Worm (Caenorhabditis elegans) whole organism, mixed stage, embryonic: ENCODE data around the gene Y60C6A.1.

Source experiments
- M03D4.4 ChIP-seq: sonication (generic microtip); optimal IDR thresholded peaks from 2 replicates; lab custom pipeline; 2017; ENCODE audit warnings: mild to moderate bottlenecking, missing genetic modification characterization, missing compliant biosample characterization
- bed-3 ChIP-seq: fragments of 200-800 bp; sonication (Bioruptor generic); optimal IDR thresholded peaks from 3 replicates; lab custom pipeline; 2018; ENCODE audit warnings: mild to moderate bottlenecking, missing genetic modification characterization, moderate library complexity, missing compliant biosample characterization
- ceh-39 ChIP-seq: fragments of 150-350 bp; optimal IDR thresholded peaks from 2 replicates; lab custom pipeline; 2014; ENCODE audit warnings: missing biosample characterization, missing genetic modification characterization
- ceh-43 ChIP-seq: fragments of 200-800 bp; sonication (Bioruptor generic); optimal IDR thresholded peaks from 2 replicates; lab custom pipeline; 2018; ENCODE audit warnings: mild to moderate bottlenecking, missing genetic modification characterization, moderate library complexity, missing compliant biosample characterization
- ceh-83 ChIP-seq: fragments of 200-800 bp; sonication (Bioruptor generic); optimal IDR thresholded peaks from 2 replicates; lab custom pipeline; 2018; ENCODE audit warnings: mild to moderate bottlenecking, missing genetic modification characterization, missing compliant biosample characterization
- ces-1 ChIP-seq: fragments of 150-350 bp; optimal IDR thresholded peaks from 2 replicates; lab custom pipeline; 2014; ENCODE audit warnings: missing biosample characterization, missing genetic modification reagents, missing genetic modification characterization
- cnd-1 ChIP-seq: fragments of 200-800 bp; sonication (Bioruptor generic); optimal IDR thresholded peaks from 2 replicates; lab custom pipeline; 2018; ENCODE audit warnings: mild to moderate bottlenecking, missing genetic modification characterization, missing compliant biosample characterization
- drap-1 ChIP-seq: fragments of 200-800 bp; sonication (Bioruptor generic); optimal IDR thresholded peaks from 3 replicates; lab custom pipeline; 2018; ENCODE audit warnings: mild to moderate bottlenecking, missing genetic modification characterization, missing compliant biosample characterization
- elt-1 ChIP-seq: sonication (generic microtip); optimal IDR thresholded peaks from 2 replicates; lab custom pipeline; 2017; ENCODE audit warnings: missing genetic modification characterization, mild to moderate bottlenecking, missing compliant biosample characterization, antibody characterized with exemption, moderate library complexity, borderline replicate concordance; ENCODE audit not compliant: insufficient read depth
- elt-3 ChIP-seq: fragments of 150-350 bp; optimal IDR thresholded peaks from 2 replicates; lab custom pipeline; 2014; ENCODE audit warnings: missing biosample characterization, missing genetic modification characterization
- flh-1 ChIP-seq: fragments of 200-800 bp; sonication (Bioruptor generic); optimal IDR thresholded peaks from 2 replicates; lab custom pipeline; 2018; ENCODE audit warnings: mild to moderate bottlenecking, missing genetic modification characterization, moderate library complexity, missing compliant biosample characterization
- lin-13 ChIP-seq: fragments of 150-350 bp; optimal IDR thresholded peaks from 2 replicates; lab custom pipeline; 2014; ENCODE audit warnings: missing biosample characterization, missing genetic modification characterization
- lin-32 ChIP-seq: fragments of 200-800 bp; sonication (Bioruptor generic); optimal IDR thresholded peaks from 2 replicates; lab custom pipeline; 2018; ENCODE audit warnings: mild to moderate bottlenecking, missing genetic modification characterization, missing compliant biosample characterization
- lsy-2 ChIP-seq: fragments of 150-350 bp; optimal IDR thresholded peaks from 2 replicates; lab custom pipeline; 2014; ENCODE audit warnings: missing biosample characterization, missing genetic modification characterization
- mep-1 ChIP-seq: fragments of 150-350 bp; optimal IDR thresholded peaks from 2 replicates; lab custom pipeline; 2017; ENCODE audit warnings: missing biosample characterization, missing genetic modification reagents, missing genetic modification characterization, inconsistent platforms
- mls-2 ChIP-seq: sonication (generic microtip); optimal IDR thresholded peaks from 2 replicates; lab custom pipeline; 2016; ENCODE audit warnings: mild to moderate bottlenecking, missing genetic modification characterization, moderate library complexity, missing compliant biosample characterization
- nhr-12 ChIP-seq: fragments of 150-350 bp; optimal IDR thresholded peaks from 2 replicates; lab custom pipeline; 2014; ENCODE audit warnings: missing biosample characterization, missing genetic modification characterization
- nhr-2 ChIP-seq: fragments of 150-350 bp; optimal IDR thresholded peaks from 2 replicates; lab custom pipeline; 2014; ENCODE audit warnings: missing biosample characterization, missing genetic modification characterization
- nhr-237 ChIP-seq: fragments of 150-350 bp; optimal IDR thresholded peaks from 2 replicates; lab custom pipeline; 2014; ENCODE audit warnings: missing biosample characterization, missing genetic modification characterization
- nhr-28 ChIP-seq: fragments of 150-350 bp; optimal IDR thresholded peaks from 2 replicates; lab custom pipeline; 2014; ENCODE audit warnings: missing biosample characterization, missing genetic modification characterization
- nhr-76 ChIP-seq: sonication (generic microtip); optimal IDR thresholded peaks from 2 replicates; lab custom pipeline; 2017; ENCODE audit warnings: missing biosample characterization, missing genetic modification characterization
- pha-4 ChIP-seq: fragments of 150-350 bp; optimal IDR thresholded peaks from 2 replicates; lab custom pipeline; 2018; ENCODE audit warnings: missing biosample characterization, missing genetic modification reagents, missing genetic modification characterization
- sem-2 ChIP-seq: fragments of 200-800 bp; sonication (Bioruptor generic); optimal IDR thresholded peaks from 2 replicates; lab custom pipeline; 2018; ENCODE audit warnings: mild to moderate bottlenecking, missing genetic modification characterization, missing compliant biosample characterization
- snpc-4 ChIP-seq: fragments of 150-350 bp; optimal IDR thresholded peaks from 2 replicates; lab custom pipeline; 2014; ENCODE audit warnings: missing biosample characterization, missing genetic modification characterization
- sptf-1 ChIP-seq: sonication (generic microtip); optimal IDR thresholded peaks from 2 replicates; lab custom pipeline; 2017; ENCODE audit warnings: mild to moderate bottlenecking, missing genetic modification characterization, moderate library complexity, missing compliant biosample characterization
- tbx-8 ChIP-seq: fragments of 200-800 bp; sonication (Bioruptor generic); optimal IDR thresholded peaks from 2 replicates; lab custom pipeline; 2018; ENCODE audit warnings: mild to moderate bottlenecking, missing genetic modification characterization, moderate library complexity, missing compliant biosample characterization
- unc-120 ChIP-seq: sonication (generic microtip); optimal IDR thresholded peaks from 2 replicates; lab custom pipeline; 2017; ENCODE audit warnings: missing genetic modification characterization, missing compliant biosample characterization; ENCODE audit not compliant: poor library complexity, severe bottlenecking
- unc-39 ChIP-seq: fragments of 150-350 bp; optimal IDR thresholded peaks from 2 replicates; lab custom pipeline; 2014; ENCODE audit warnings: missing biosample characterization, missing genetic modification characterization
- unc-62 ChIP-seq: fragments of 150-350 bp; optimal IDR thresholded peaks from 2 replicates; lab custom pipeline; 2014; ENCODE audit warnings: missing biosample characterization, missing genetic modification reagents, missing genetic modification characterization
- zip-8 ChIP-seq: fragments of 150-350 bp; optimal IDR thresholded peaks from 2 replicates; lab custom pipeline; 2014; ENCODE audit warnings: missing biosample characterization, missing genetic modification characterization
- ztf-11 ChIP-seq: fragments of 150-350 bp; optimal IDR thresholded peaks from 2 replicates; lab custom pipeline; 2014; ENCODE audit warnings: missing biosample characterization, missing genetic modification characterization

Gene Y60C6A.1

ce11 chrV:4794308-4794707, 10.9 kb downstream of the Y60C6A.1 start, which contains the start of gene R02F11.2:
Gene R02F11.2 (plus strand): TSS chrV:4794599.
- TF ChIP-seq unc-120 (tag; lab: Kevin White, UChicago) (no peak), sem-2 (GFP tag; lab: Kevin White, UChicago) (no peak), nhr-28 (tag; lab: Kevin White, UChicago) (no peak), drap-1 (no peak), unc-62 (GFP tag; lab: Kevin White, UChicago) (no peak), pha-4 (tag; lab: Kevin White, UChicago) (no peak)

- TF ChIP-seq lin-13 (tag; lab: Kevin White, UChicago) (no peak), zip-8 (tag; lab: Kevin White, UChicago) (no peak), unc-120 (tag; lab: Kevin White, UChicago) (no peak), lin-32 (GFP tag; lab: Kevin White, UChicago) (no peak), nhr-2 (tag; lab: Kevin White, UChicago) (no peak), sptf-1 (tag; lab: Kevin White, UChicago) (no peak), nhr-28 (tag; lab: Kevin White, UChicago) (no peak), elt-3 (tag; lab: Kevin White, UChicago) (no peak), ceh-83 (GFP tag; lab: Kevin White, UChicago) (no peak), bed-3 (GFP tag; lab: Kevin White, UChicago) (no peak)
Measured at ce11 chrV:4800794-4801193, 17.4 kb downstream of the Y60C6A.1 start, which contains the start of gene R02F11.1. Gene R02F11.1 (plus strand): TSS chrV:4801094.

- TF ChIP-seq unc-62 (GFP tag; lab: Kevin White, UChicago) = no peak
- no peak for TF ChIP-seq elt-1 (tag; lab: Kevin White, UChicago)
- no peak for TF ChIP-seq cnd-1 (tag; lab: Kevin White, UChicago)
- TF ChIP-seq mep-1 (tag; lab: Kevin White, UChicago) = no peak
- TF ChIP-seq lin-13 (tag; lab: Kevin White, UChicago) = no peak
- no peak for TF ChIP-seq lsy-2 (tag; lab: Kevin White, UChicago)
- no peak for TF ChIP-seq sem-2 (GFP tag; lab: Kevin White, UChicago)
- no peak for TF ChIP-seq tbx-8 (GFP tag; lab: Kevin White, UChicago)
- TF ChIP-seq lin-32 (GFP tag; lab: Kevin White, UChicago) = no peak
- no peak for TF ChIP-seq ztf-11 (tag; lab: Kevin White, UChicago)
- no peak for TF ChIP-seq drap-1
Measured at ce11 chrV:4801943-4802342, 18.5 kb downstream of the Y60C6A.1 start.

ce11 chrV:4805847-4806246, 22.4 kb downstream of the Y60C6A.1 start, which contains the start of gene R02F11.3:
Gene R02F11.3 (minus strand): TSS chrV:4805947.
- no peak for TF ChIP-seq elt-1 (tag; lab: Kevin White, UChicago)
- TF ChIP-seq nhr-12 (tag; lab: Kevin White, UChicago) = no peak
- no peak for TF ChIP-seq lin-32 (GFP tag; lab: Kevin White, UChicago)
- TF ChIP-seq nhr-2 (tag; lab: Kevin White, UChicago) = no peak
- no peak for TF ChIP-seq lin-13 (tag; lab: Kevin White, UChicago)
- TF ChIP-seq sptf-1 (tag; lab: Kevin White, UChicago) = no peak
- TF ChIP-seq unc-62 (GFP tag; lab: Kevin White, UChicago) = no peak
- TF ChIP-seq nhr-28 (tag; lab: Kevin White, UChicago) = no peak
- no peak for TF ChIP-seq zip-8 (tag; lab: Kevin White, UChicago)
- no peak for TF ChIP-seq unc-120 (tag; lab: Kevin White, UChicago)
- no peak for TF ChIP-seq ces-1 (GFP tag; lab: Kevin White, UChicago)
- no peak for TF ChIP-seq mep-1 (tag; lab: Kevin White, UChicago)
- TF ChIP-seq ceh-83 (GFP tag; lab: Kevin White, UChicago) = no peak
- TF ChIP-seq flh-1 (GFP tag; lab: Kevin White, UChicago) = no peak
- no peak for TF ChIP-seq pha-4 (tag; lab: Kevin White, UChicago)
- TF ChIP-seq unc-39 = no peak
- no peak for TF ChIP-seq sem-2 (GFP tag; lab: Kevin White, UChicago)
- no peak for TF ChIP-seq tbx-8 (GFP tag; lab: Kevin White, UChicago)
- TF ChIP-seq lsy-2 (tag; lab: Kevin White, UChicago) = no peak

- TF ChIP-seq unc-62 (GFP tag; lab: Kevin White, UChicago) (no peak), ceh-43 (GFP tag; lab: Kevin White, UChicago) (no peak), unc-39 (no peak), flh-1 (GFP tag; lab: Kevin White, UChicago) (no peak)
Measured at ce11 chrV:4806859-4807258, 23.4 kb downstream of the Y60C6A.1 start.

DNA sequence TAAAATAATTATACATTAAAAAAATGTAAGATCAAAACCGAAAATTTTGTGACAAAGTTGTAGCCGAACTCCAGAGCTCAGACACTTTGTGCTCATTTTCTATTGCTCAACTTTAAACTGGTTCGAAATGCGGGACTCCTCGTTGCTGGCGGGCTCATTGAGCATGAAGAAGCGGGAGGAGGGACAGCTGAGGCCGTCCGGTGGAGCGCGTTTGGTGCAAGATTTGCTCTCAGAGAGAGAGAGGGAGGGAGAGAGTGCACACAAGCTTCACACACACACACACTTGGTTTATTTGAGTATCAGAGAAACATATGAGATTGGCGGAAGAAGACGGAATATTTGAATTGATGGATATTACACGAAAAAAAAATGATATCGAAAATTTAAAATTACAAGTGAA, 27.2 kb downstream of the Y60C6A.1 start:
- TF ChIP-seq ztf-11 (tag; lab: Kevin White, UChicago) (no peak), bed-3 (GFP tag; lab: Kevin White, UChicago) (no peak), ceh-83 (GFP tag; lab: Kevin White, UChicago) (no peak), ceh-43 (GFP tag; lab: Kevin White, UChicago) (no peak), nhr-2 (tag; lab: Kevin White, UChicago) (no peak), lin-13 (tag; lab: Kevin White, UChicago) (peak; percentile 56), drap-1 (peak; percentile 50), snpc-4 (tag; lab: Kevin White, UChicago) (no peak), ceh-39 (tag; lab: Kevin White, UChicago) (no peak), sptf-1 (tag; lab: Kevin White, UChicago) (no peak), nhr-237 (tag; lab: Kevin White, UChicago) (no peak), sem-2 (GFP tag; lab: Kevin White, UChicago) (no peak), flh-1 (GFP tag; lab: Kevin White, UChicago) (no peak), ces-1 (GFP tag; lab: Kevin White, UChicago) (peak; percentile 9), mls-2 (tag; lab: Kevin White, UChicago) (peak; percentile 25), pha-4 (tag; lab: Kevin White, UChicago) (peak; percentile 17), elt-1 (tag; lab: Kevin White, UChicago) (no peak), cnd-1 (tag; lab: Kevin White, UChicago) (peak; percentile 35), tbx-8 (GFP tag; lab: Kevin White, UChicago) (no peak), M03D4.4 (peak; percentile 51), nhr-28 (tag; lab: Kevin White, UChicago) (no peak), nhr-76 (no peak), zip-8 (tag; lab: Kevin White, UChicago) (no peak), lsy-2 (tag; lab: Kevin White, UChicago) (peak; percentile 40), mep-1 (tag; lab: Kevin White, UChicago) (peak; percentile 70)
